Worm (Caenorhabditis elegans) whole organism, late embryonic: ENCODE data around the gene K08F4.5.

Experiments
- F13H6.1 ChIP-seq: sonication (generic microtip); optimal IDR thresholded peaks from 2 replicates; lab custom pipeline; 2016; ENCODE audit warnings: missing genetic modification characterization, missing compliant biosample characterization
- ama-1 ChIP-seq: fragments of 150-350 bp; optimal IDR thresholded peaks from 2 replicates; lab custom pipeline; 2014
- dve-1 ChIP-seq: sonication (generic microtip); optimal IDR thresholded peaks from 2 replicates; lab custom pipeline; 2017; ENCODE audit warnings: antibody characterized with exemption, mild to moderate bottlenecking, missing genetic modification characterization, missing compliant biosample characterization
- elt-2 ChIP-seq: sonication (generic microtip); optimal IDR thresholded peaks from 2 replicates; lab custom pipeline; 2016; ENCODE audit warnings: missing genetic modification reagents, missing genetic modification characterization, missing compliant biosample characterization
- eyg-1 ChIP-seq: sonication (generic microtip); optimal IDR thresholded peaks from 2 replicates; lab custom pipeline; 2016; ENCODE audit warnings: missing genotype, missing genetic modification characterization, missing compliant biosample characterization
- hlh-30 ChIP-seq: sonication (generic microtip); optimal IDR thresholded peaks from 2 replicates; lab custom pipeline; 2017; ENCODE audit warnings: antibody characterized with exemption, missing genetic modification characterization, missing compliant biosample characterization; ENCODE audit not compliant: insufficient read depth
- odd-2 ChIP-seq: sonication (generic microtip); optimal IDR thresholded peaks from 2 replicates; lab custom pipeline; 2017; ENCODE audit warnings: antibody characterized with exemption, mild to moderate bottlenecking, missing genetic modification characterization, missing compliant biosample characterization
- pha-2 ChIP-seq: sonication (generic microtip); optimal IDR thresholded peaks from 2 replicates; lab custom pipeline; 2017; ENCODE audit warnings: mild to moderate bottlenecking, missing genetic modification characterization, missing compliant biosample characterization
- pha-4 ChIP-seq: fragments of 150-350 bp; optimal IDR thresholded peaks from 2 replicates; lab custom pipeline; 2018; ENCODE audit warnings: missing biosample characterization, missing genetic modification reagents, missing genetic modification characterization
- rnt-1 ChIP-seq: sonication (generic microtip); optimal IDR thresholded peaks from 2 replicates; lab custom pipeline; 2016; ENCODE audit warnings: missing genetic modification characterization, missing compliant biosample characterization

DNA sequence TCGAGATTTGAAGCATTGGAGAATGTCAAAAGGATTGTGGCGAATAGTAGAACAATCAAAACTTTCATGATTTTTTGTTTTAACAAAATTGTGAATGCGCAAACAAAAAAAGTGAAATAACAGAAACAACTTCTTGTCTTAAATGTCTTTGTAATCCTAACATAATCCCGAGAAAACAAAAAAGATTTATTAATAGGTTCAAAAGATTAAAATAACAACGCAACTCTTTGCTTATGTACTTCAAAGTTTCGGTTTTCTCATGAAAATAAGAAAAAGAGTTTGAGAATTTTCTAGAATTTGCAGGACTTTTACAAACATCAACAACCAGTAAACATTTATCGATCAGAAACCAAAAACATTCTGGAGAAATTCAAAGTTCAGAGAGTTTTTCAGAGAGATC lies 45.9 kb downstream of the K08F4.5 start, which contains the start of gene ttr-39:
- no peak for TF ChIP-seq pha-4 (tag; lab: Kevin White, UChicago)
- no peak for TF ChIP-seq eyg-1 (tag; lab: Kevin White, UChicago)
- TF ChIP-seq pha-2 (tag; lab: Kevin White, UChicago), result no peak
- no peak for TF ChIP-seq odd-2
- TF ChIP-seq elt-2 (tag; lab: Kevin White, UChicago), result no peak
- no peak for TF ChIP-seq hlh-30 (tag; lab: Kevin White, UChicago)
- TF ChIP-seq dve-1 (tag; lab: Kevin White, UChicago), result no peak
- no peak for TF ChIP-seq rnt-1 (tag; lab: Kevin White, UChicago)
- no peak for TF ChIP-seq F13H6.1 (tag; lab: Kevin White, UChicago)
- TF ChIP-seq ama-1 (lab: Kevin White, UChicago), result no peak
